Worm (Caenorhabditis elegans): ENCODE data around the gene R08A2.7.

The R08A2.7 gene

ce11 chrV:14685435-14686058 is 37.6 kb upstream of the R08A2.7 start, which contains the start of gene C47E8.4 (continued):
- peak; percentile 63 to 81 for TF ChIP-seq rec-8 (tag; optimal IDR thresholded peaks at IDR 0.05)
- no peak for TF ChIP-seq lin-26 (GFP tag; IDR thresholded peaks at IDR 0.05)
- TF ChIP-seq sea-2 (GFP tag; IDR thresholded peaks at IDR 0.05) = peak; percentile 95
- peak; percentile 95 for TF ChIP-seq snpc-3.4 (tag; optimal IDR thresholded peaks at IDR 0.05)
- TF ChIP-seq K12H6.12 (tag; optimal IDR thresholded peaks at IDR 0.05) = peak; percentile 96
- no peak for TF ChIP-seq tbx-9 (tag; optimal IDR thresholded peaks at IDR 0.05; ENCODE audit: borderline replicate concordance)
- no peak for TF ChIP-seq ceh-40 (GFP tag; IDR thresholded peaks at IDR 0.05)
- peak; percentile 68; the same call in 1 of the 2 replicates for TF ChIP-seq ztf-6 (GFP tag; IDR thresholded peaks at IDR 0.05)
- TF ChIP-seq unc-130 (GFP tag; optimal IDR thresholded peaks at IDR 0.05) = peak; percentile 97
- peak; percentile 91; the same call in 1 of the 2 replicates for TF ChIP-seq cebp-2 (GFP tag; IDR thresholded peaks at IDR 0.05)
- peak; percentile 94 for TF ChIP-seq chd-7 (tag; optimal IDR thresholded peaks at IDR 0.05)
- no peak for TF ChIP-seq lag-1 (GFP tag; IDR thresholded peaks at IDR 0.05)
- peak; percentile 98 for TF ChIP-seq lin-40 (tag; optimal IDR thresholded peaks at IDR 0.05)
- peak; percentile 72 for TF ChIP-seq hmg-1.2 (GFP tag; IDR thresholded peaks at IDR 0.05)
- TF ChIP-seq unc-62 (GFP tag; optimal IDR thresholded peaks at IDR 0.05) = peak; percentile 34
- TF ChIP-seq lsy-27 (tag; optimal IDR thresholded peaks at IDR 0.05; ENCODE audit: borderline replicate concordance, insufficient read depth) = no peak
- peak; percentile 89 for TF ChIP-seq B0035.1 (tag; optimal IDR thresholded peaks at IDR 0.05)
- no peak for TF ChIP-seq hlh-12 (tag; optimal IDR thresholded peaks at IDR 0.05)
- TF ChIP-seq sdz-38 (tag; optimal IDR thresholded peaks at IDR 0.05) = no peak
- TF ChIP-seq F22D6.2 (tag; optimal IDR thresholded peaks at IDR 0.05) = peak; percentile 88
- TF ChIP-seq nhr-90 (tag; optimal IDR thresholded peaks at IDR 0.05) = no peak
- TF ChIP-seq ets-4 (GFP tag; optimal IDR thresholded peaks at IDR 0.05) = no peak
- no peak for TF ChIP-seq F55B11.4 (tag; optimal IDR thresholded peaks at IDR 0.05; ENCODE audit: borderline replicate concordance, insufficient read depth)
- TF ChIP-seq lir-1 (GFP tag; conservative IDR thresholded peaks at IDR 0.05) = peak; percentile 95
- TF ChIP-seq dpl-1 (GFP tag; optimal IDR thresholded peaks at IDR 0.05) = peak; percentile 63
- peak; percentile 95 for TF ChIP-seq dox-1 (GFP tag; IDR thresholded peaks at IDR 0.05)
- TF ChIP-seq nhr-80 (tag; optimal IDR thresholded peaks at IDR 0.05) = peak; percentile 55
- TF ChIP-seq pbrm-1 (GFP tag; IDR thresholded peaks at IDR 0.05) = peak; percentile 96
- TF ChIP-seq xnd-1 (tag; optimal IDR thresholded peaks at IDR 0.05) = peak; percentile 75
- TF ChIP-seq dpff-1 (tag; optimal IDR thresholded peaks at IDR 0.05) = peak; percentile 46
- peak; percentile 94 for TF ChIP-seq ztf-28 (GFP tag; IDR thresholded peaks at IDR 0.05)
- TF ChIP-seq ceh-100 (GFP tag; IDR thresholded peaks at IDR 0.05) = peak; percentile 86
- peak; percentile 73 for TF ChIP-seq egl-44 (GFP tag; IDR thresholded peaks at IDR 0.05)
- TF ChIP-seq K11D2.4 (GFP tag; IDR thresholded peaks at IDR 0.05) = peak; percentile 94
- peak; percentile 71; the same call in 1 of the 2 replicates for TF ChIP-seq attf-6 (GFP tag; IDR thresholded peaks at IDR 0.05)
- peak; percentile 100 for TF ChIP-seq nfyb-1 (GFP tag; IDR thresholded peaks at IDR 0.05)
- TF ChIP-seq ztf-25 (GFP tag; IDR thresholded peaks at IDR 0.05) = 0 out of 2 replicates have a peak, but pooled peaks have one; percentile 80
- peak; percentile 89 for TF ChIP-seq F49E8.2 (tag; optimal IDR thresholded peaks at IDR 0.05; ENCODE audit: insufficient read depth)
- no peak for TF ChIP-seq T26A5.8 (tag; optimal IDR thresholded peaks at IDR 0.05)
- peak; percentile 93 for TF ChIP-seq madf-10 (tag; optimal IDR thresholded peaks at IDR 0.05)
- peak; percentile 89 for TF ChIP-seq snpc-1.3 (tag; optimal IDR thresholded peaks at IDR 0.05; ENCODE audit: insufficient read depth)
- no peak for TF ChIP-seq nhr-179 (tag; optimal IDR thresholded peaks at IDR 0.05)
- peak; percentile 94 for TF ChIP-seq attf-5 (GFP tag; optimal IDR thresholded peaks at IDR 0.05)
- peak; percentile 81 for TF ChIP-seq madf-8 (GFP tag; conservative IDR thresholded peaks at IDR 0.05)
- peak; percentile 60; the same call in 1 of the 2 replicates for TF ChIP-seq cebp-1 (GFP tag; IDR thresholded peaks at IDR 0.05)
- peak; percentile 92 for TF ChIP-seq cebp-1 (tag; optimal IDR thresholded peaks at IDR 0.05)
- peak; percentile 44 for TF ChIP-seq T07F8.4 (tag; optimal IDR thresholded peaks at IDR 0.05)
